Fruit fly (Drosophila melanogaster) whole organism, embryonic: Measurements from ENCODE around the gene CG34056.
A peak's percentile ranks its signal among the peaks of the same experiment; 100 is the strongest.

Experiments used
- BEAF-32 ChIP-seq: fragments of 200-800 bp; sonication (Bioruptor generic); optimal IDR thresholded peaks from 3 replicates; lab custom pipeline; 2017; ENCODE audit warnings: missing biosample characterization, missing genetic modification characterization, mild to moderate bottlenecking, moderate library complexity, missing genetic modification reagents
- Bteb2 ChIP-seq: fragments of 200-800 bp; sonication (Bioruptor generic); optimal IDR thresholded peaks from 2 replicates; lab custom pipeline; 2016; ENCODE audit warnings: missing biosample characterization, missing genetic modification characterization
- CG10959 ChIP-seq: fragments of 200-800 bp; sonication (Bioruptor generic); IDR thresholded peaks from 2 replicates; pipeline ENCODE4 v1.3.6; 2022; ENCODE audit warnings: missing biosample characterization, missing genetic modification characterization
- CG10979 ChIP-seq: fragments of 200-800 bp; sonication (Bioruptor generic); optimal IDR thresholded peaks from 2 replicates; lab custom pipeline; 2018; ENCODE audit warnings: missing biosample characterization, mild to moderate bottlenecking, missing genetic modification characterization, moderate library complexity
- CG11085 ChIP-seq: fragments of 200-800 bp; sonication (Bioruptor generic); IDR thresholded peaks from 2 replicates; pipeline ENCODE4 v1.3.6; 2022; ENCODE audit warnings: missing biosample characterization, missing genetic modification characterization
- CG12236 ChIP-seq: fragments of 200-800 bp; sonication (Bioruptor generic); optimal IDR thresholded peaks from 2 replicates; lab custom pipeline; 2016; ENCODE audit warnings: missing biosample characterization, missing genetic modification characterization
- CG13123 ChIP-seq: fragments of 200-800 bp; sonication (Bioruptor generic); optimal IDR thresholded peaks from 2 replicates; lab custom pipeline; 2016; ENCODE audit warnings: missing biosample characterization, missing genetic modification characterization
- CG13775 ChIP-seq: fragments of 200-800 bp; sonication (Bioruptor generic); optimal IDR thresholded peaks from 3 replicates; lab custom pipeline; 2017; ENCODE audit warnings: missing biosample characterization, mild to moderate bottlenecking, missing genetic modification characterization
- CG1529 ChIP-seq: fragments of 200-800 bp; sonication (Bioruptor generic); optimal IDR thresholded peaks from 3 replicates; lab custom pipeline; 2018; ENCODE audit warnings: missing biosample characterization, missing genetic modification characterization
- CG17568 ChIP-seq: fragments of 200-800 bp; sonication (Bioruptor generic); optimal IDR thresholded peaks from 2 replicates; lab custom pipeline; 2018; ENCODE audit warnings: missing biosample characterization, mild to moderate bottlenecking, missing genetic modification characterization, moderate library complexity
- CG2120 ChIP-seq: fragments of 200-800 bp; sonication (Bioruptor generic); optimal IDR thresholded peaks from 3 replicates; lab custom pipeline; 2016; ENCODE audit warnings: missing biosample characterization, missing genetic modification characterization
- CG31224 ChIP-seq: fragments of 200-800 bp; sonication (Bioruptor generic); IDR thresholded peaks from 2 replicates; pipeline ENCODE4 v1.3.6; 2022; ENCODE audit warnings: missing biosample characterization, missing genetic modification characterization
- CG31388 ChIP-seq: fragments of 200-800 bp; sonication (Bioruptor generic); optimal IDR thresholded peaks from 2 replicates; lab custom pipeline; 2016; ENCODE audit warnings: missing biosample characterization, missing genetic modification characterization
- CG34376 ChIP-seq: fragments of 200-800 bp; sonication (Bioruptor generic); optimal IDR thresholded peaks from 2 replicates; lab custom pipeline; 2018; ENCODE audit warnings: missing biosample characterization, mild to moderate bottlenecking, missing genetic modification characterization
- CG3726 ChIP-seq: fragments of 200-800 bp; sonication (Bioruptor generic); IDR thresholded peaks from 3 replicates; pipeline ENCODE4, ENCODE4 v1.3.6; 2022; ENCODE audit warnings: missing biosample characterization, missing genetic modification characterization
- CG4854 ChIP-seq: fragments of 200-800 bp; sonication (Bioruptor generic); optimal IDR thresholded peaks from 2 replicates; lab custom pipeline; 2016; ENCODE audit warnings: missing biosample characterization, missing genetic modification characterization, inconsistent platforms
- CG6175 ChIP-seq: fragments of 200-800 bp; sonication (Bioruptor generic); IDR thresholded peaks from 3 replicates; pipeline ENCODE4 v1.3.6; 2022; ENCODE audit warnings: missing biosample characterization, missing genetic modification characterization
- CG6689 ChIP-seq: fragments of 200-800 bp; sonication (Bioruptor generic); IDR thresholded peaks from 2 replicates; pipeline ENCODE4 v1.3.6; 2022; ENCODE audit warnings: missing biosample characterization, missing genetic modification characterization
- CG6813 ChIP-seq: fragments of 200-800 bp; sonication (Bioruptor generic); optimal IDR thresholded peaks from 2 replicates; lab custom pipeline; 2017; ENCODE audit warnings: missing biosample characterization, missing genetic modification characterization, mild to moderate bottlenecking, moderate library complexity, missing genetic modification reagents
- CG8388 ChIP-seq: fragments of 200-800 bp; sonication (Bioruptor generic); optimal IDR thresholded peaks from 2 replicates; lab custom pipeline; 2019; ENCODE audit warnings: missing biosample characterization, mild to moderate bottlenecking, missing genetic modification characterization, moderate library complexity
- Chrac-16 ChIP-seq: fragments of 200-800 bp; sonication (Bioruptor generic); optimal IDR thresholded peaks from 3 replicates; lab custom pipeline; 2016; ENCODE audit warnings: missing biosample characterization, missing genetic modification characterization
- Dll ChIP-seq: fragments of 200-800 bp; sonication (Bioruptor generic); IDR thresholded peaks from 4 replicates; pipeline ENCODE4 v1.3.6; 2022; ENCODE audit warnings: missing biosample characterization, missing genetic modification characterization; ENCODE audit not compliant: partially characterized antibody
- Dp ChIP-seq: fragments of 200-800 bp; sonication (Bioruptor generic); optimal IDR thresholded peaks from 2 replicates; lab custom pipeline; 2018; ENCODE audit warnings: missing biosample characterization, mild to moderate bottlenecking, missing genetic modification characterization, moderate library complexity
- E2f2 ChIP-seq: fragments of 200-800 bp; sonication (Bioruptor generic); IDR thresholded peaks from 2 replicates; pipeline ENCODE4 v1.3.6; 2022; ENCODE audit warnings: missing biosample characterization, missing genetic modification characterization
- GATAe ChIP-seq: fragments of 200-800 bp; sonication (Bioruptor generic); conservative IDR thresholded peaks from 2 replicates; pipeline ENCODE4 v1.3.6; 2022; ENCODE audit warnings: missing biosample characterization, missing genetic modification characterization
- HmgD ChIP-seq: fragments of 200-800 bp; sonication (Bioruptor generic); optimal IDR thresholded peaks from 3 replicates; lab custom pipeline; 2016; ENCODE audit warnings: missing biosample characterization, missing genetic modification characterization
- Hr51 ChIP-seq, 2 experiments: fragments of 200-800 bp; sonication (Bioruptor generic); optimal IDR thresholded peaks; 2 replicates in 1 of 2; 3 replicates in 1 of 2; lab custom pipeline; 2016 to 2018; ENCODE audit warnings: missing biosample characterization in 2 of 2, missing genetic modification characterization in 2 of 2, mild to moderate bottlenecking in 1 of 2, moderate library complexity in 1 of 2
- Kr ChIP-seq: fragments of 200-800 bp; sonication (Bioruptor generic); optimal IDR thresholded peaks from 2 replicates; lab custom pipeline; 2017; ENCODE audit warnings: missing biosample characterization, mild to moderate bottlenecking, missing genetic modification characterization
- Med ChIP-seq: fragments of 200-800 bp; sonication (Bioruptor generic); peaks from one replicate; lab custom pipeline; 2016; ENCODE audit warnings: missing biosample characterization, missing genetic modification characterization, mild to moderate bottlenecking, inconsistent platforms, moderate library complexity
- PHDP ChIP-seq: fragments of 200-800 bp; sonication (Bioruptor generic); optimal IDR thresholded peaks from 3 replicates; lab custom pipeline; 2018; ENCODE audit warnings: missing biosample characterization, mild to moderate bottlenecking, missing genetic modification characterization, moderate library complexity
- aop ChIP-seq: fragments of 200-800 bp; sonication (Bioruptor generic); IDR thresholded peaks from 2 replicates; pipeline ENCODE4 v1.3.6; 2022; ENCODE audit warnings: missing biosample characterization, missing genetic modification characterization
- chn ChIP-seq: fragments of 200-800 bp; sonication (Bioruptor generic); optimal IDR thresholded peaks from 2 replicates; lab custom pipeline; 2016; ENCODE audit warnings: missing biosample characterization, missing genetic modification characterization
- disco-r ChIP-seq: fragments of 200-800 bp; sonication (Bioruptor generic); optimal IDR thresholded peaks from 2 replicates; lab custom pipeline; 2016; ENCODE audit warnings: missing biosample characterization, missing genetic modification characterization
- dysf ChIP-seq: fragments of 200-800 bp; sonication (Bioruptor generic); IDR thresholded peaks from 3 replicates; pipeline ENCODE4 v1.3.6; 2022; ENCODE audit warnings: missing biosample characterization, missing genetic modification characterization
- ftz-f1 ChIP-seq: fragments of 200-800 bp; sonication (Bioruptor generic); optimal IDR thresholded peaks from 2 replicates; lab custom pipeline; 2016; ENCODE audit warnings: missing biosample characterization, missing genetic modification characterization
- hkb ChIP-seq, 2 experiments: fragments of 200-800 bp in 1 of 2; fragments of >200 bp in 1 of 2; sonication (Bioruptor generic) in 1 of 2; IDR thresholded peaks in 1 of 2; optimal IDR thresholded peaks in 1 of 2; 2 replicates each; pipeline versions ENCODE4 v1.3.6 to Lab custom; 2017 to 2022; ENCODE audit warnings: missing biosample characterization in 1 of 2, missing genetic modification characterization in 1 of 2
- inv ChIP-seq: fragments of 200-800 bp; sonication (Bioruptor generic); IDR thresholded peaks from 2 replicates; pipeline ENCODE4 v1.3.6; 2022; ENCODE audit warnings: missing biosample characterization, missing genetic modification characterization; ENCODE audit not compliant: partially characterized antibody
- kni ChIP-seq: fragments of 200-800 bp; sonication (Bioruptor generic); optimal IDR thresholded peaks from 3 replicates; lab custom pipeline; 2017; ENCODE audit warnings: mild to moderate bottlenecking, missing biosample characterization, missing genetic modification reagents, missing genetic modification characterization
- mirr ChIP-seq: fragments of 200-800 bp; sonication (Bioruptor generic); optimal IDR thresholded peaks from 3 replicates; lab custom pipeline; 2018; ENCODE audit warnings: missing biosample characterization, mild to moderate bottlenecking, missing genetic modification characterization
- nerfin-1 ChIP-seq: fragments of 200-800 bp; sonication (Bioruptor generic); optimal IDR thresholded peaks from 3 replicates; lab custom pipeline; 2019; ENCODE audit warnings: missing biosample characterization, mild to moderate bottlenecking, missing genetic modification characterization, moderate library complexity
- onecut ChIP-seq: fragments of 200-800 bp; sonication (Bioruptor generic); IDR thresholded peaks from 2 replicates; pipeline ENCODE4 v1.3.6; 2022; ENCODE audit warnings: missing biosample characterization, missing genetic modification characterization
- pita ChIP-seq: fragments of 200-800 bp; sonication (Bioruptor generic); optimal IDR thresholded peaks from 2 replicates; lab custom pipeline; 2017; ENCODE audit warnings: missing biosample characterization, mild to moderate bottlenecking, missing genetic modification characterization
- pnt ChIP-seq: fragments of 200-800 bp; sonication (Bioruptor generic); optimal IDR thresholded peaks from 3 replicates; lab custom pipeline; 2016; ENCODE audit warnings: missing biosample characterization, missing genetic modification characterization
- ranshi ChIP-seq: fragments of 200-800 bp; sonication (Bioruptor generic); IDR thresholded peaks from 2 replicates; pipeline ENCODE4 v1.3.6; 2022; ENCODE audit warnings: missing biosample characterization, missing genetic modification characterization
- rib ChIP-seq: fragments of 200-800 bp; sonication (Bioruptor generic); IDR thresholded peaks from 2 replicates; pipeline ENCODE4 v1.3.6; 2022; ENCODE audit warnings: missing biosample characterization, missing genetic modification characterization
- shn ChIP-seq: fragments of 200-800 bp; sonication (Bioruptor generic); optimal IDR thresholded peaks from 3 replicates; lab custom pipeline; 2016; ENCODE audit warnings: missing biosample characterization, missing genetic modification characterization
- sima ChIP-seq: fragments of 200-800 bp; sonication (Bioruptor generic); optimal IDR thresholded peaks from 2 replicates; lab custom pipeline; 2016; ENCODE audit warnings: missing biosample characterization, missing genetic modification characterization
- ssp ChIP-seq: fragments of 200-800 bp; sonication (Bioruptor generic); IDR thresholded peaks from 2 replicates; pipeline ENCODE4 v1.3.6; 2022; ENCODE audit warnings: missing biosample characterization, missing genetic modification characterization
- tna ChIP-seq: fragments of 200-800 bp; sonication (Bioruptor generic); IDR thresholded peaks from 2 replicates; pipeline ENCODE4 v1.3.6; 2022; ENCODE audit warnings: missing biosample characterization, missing genetic modification characterization; ENCODE audit not compliant: partially characterized antibody
- usp ChIP-seq: fragments of >200 bp; optimal IDR thresholded peaks from 2 replicates; lab custom pipeline; 2017; ENCODE audit warnings: missing biosample characterization, missing genetic modification characterization

Gene CG34056

dm6 chr3L:908508-909162 lies 12.9 kb downstream of the CG34056 start, which contains the start of gene nerfin-1 (continued):
- TF ChIP-seq CG34376 (GFP tag; lab: Kevin White, UChicago) (no peak), usp (no peak), CG6689 (peak; percentile 27; the same call in 1 of the 2 replicates), nerfin-1 (peak; percentile 93), CG31388 (GFP tag; lab: Kevin White, UChicago) (no peak), ranshi (GFP tag; lab: Robert Waterston, UW) (no peak), CG6175 (GFP tag; lab: Robert Waterston, UW) (no peak), CG2120 (peak; percentile 7), aop (GFP tag; lab: Robert Waterston, UW) (no peak), CG8388 (GFP tag; lab: Kevin White, UChicago) (no peak), onecut (GFP tag; lab: Robert Waterston, UW) (0 out of 2 replicates have a peak, but pooled peaks have one; percentile 28), Med (GFP tag; lab: Kevin White, UChicago) (no peak), CG10959 (GFP tag; lab: Robert Waterston, UW) (no peak), Bteb2 (GFP tag; lab: Kevin White, UChicago) (no peak), Dll (GFP tag; lab: Robert Waterston, UW) (no peak), ssp (GFP tag; lab: Robert Waterston, UW) (0 out of 2 replicates have a peak, but pooled peaks have one; percentile 26), Kr (GFP tag; lab: Kevin White, UChicago) (peak; percentile 88), CG13775 (GFP tag; lab: Kevin White, UChicago) (peak; percentile 13), CG17568 (no peak), ftz-f1 (no peak), hkb (optimal IDR thresholded peaks at IDR 0.05; lab: Kevin White, UChicago) (no peak), hkb (GFP tag; IDR thresholded peaks at IDR 0.05; lab: Robert Waterston, UW) (no peak), CG3726 (GFP tag; lab: Robert Waterston, UW) (no peak), PHDP (no peak), CG31224 (GFP tag; lab: Robert Waterston, UW) (no peak), mirr (no peak), tna (GFP tag; lab: Robert Waterston, UW) (no peak), E2f2 (GFP tag; lab: Robert Waterston, UW) (no peak), rib (GFP tag; lab: Robert Waterston, UW) (no peak), pita (GFP tag; lab: Kevin White, UChicago) (no peak), CG6813 (GFP tag; lab: Kevin White, UChicago) (no peak), GATAe (GFP tag; lab: Robert Waterston, UW) (no peak), CG4854 (GFP tag; lab: Kevin White, UChicago) (no peak), CG13123 (GFP tag; lab: Kevin White, UChicago) (no peak), chn (GFP tag; lab: Kevin White, UChicago) (peak; percentile 10), CG11085 (GFP tag; lab: Robert Waterston, UW) (no peak), CG10979 (tag; lab: Kevin White, UChicago) (peak; percentile 45), BEAF-32 (GFP tag; lab: Kevin White, UChicago) (no peak), sima (GFP tag; lab: Kevin White, UChicago) (no peak), Dp (GFP tag; lab: Kevin White, UChicago) (no peak), CG1529 (GFP tag; lab: Kevin White, UChicago) (no peak), HmgD (GFP tag; lab: Kevin White, UChicago) (no peak), disco-r (GFP tag; lab: Kevin White, UChicago) (no peak), pnt (GFP tag; lab: Kevin White, UChicago) (peak; percentile 18), kni (GFP tag; lab: Kevin White, UChicago) (no peak), CG12236 (GFP tag; lab: Kevin White, UChicago) (no peak), Chrac-16 (GFP tag; lab: Kevin White, UChicago) (no peak), shn (no peak), Hr51 (GFP tag; optimal IDR thresholded peaks at IDR 0.05; lab: Kevin White, UChicago) (no peak), inv (GFP tag; lab: Robert Waterston, UW) (no peak), dysf (GFP tag; lab: Robert Waterston, UW) (no peak)
